Worm (Caenorhabditis elegans): ENCODE data around the gene fbxb-50.

DNA sequence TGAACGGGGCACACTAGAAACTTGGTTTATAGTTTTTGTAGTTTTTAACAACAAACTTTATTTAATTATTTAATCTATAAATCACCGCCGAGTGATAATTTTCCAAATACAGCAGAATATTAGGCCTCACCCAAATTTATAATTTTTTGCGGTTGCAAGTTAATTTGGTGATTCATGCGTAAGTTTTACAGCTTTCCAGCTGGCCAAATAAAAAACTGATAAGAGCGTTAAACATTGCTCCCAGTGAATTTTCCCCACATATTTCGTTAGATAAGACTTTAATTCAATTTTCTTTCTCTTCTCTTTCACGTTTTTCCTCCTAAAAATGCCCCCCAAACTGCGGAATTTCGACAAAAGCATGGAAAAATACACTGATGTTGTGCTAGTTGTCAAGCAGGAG, 45.3 kb downstream of the fbxb-50 start, which contains the start of gene bath-47:
- TF ChIP-seq nhr-237 (tag; optimal IDR thresholded peaks at IDR 0.05) (no peak), nhr-76 (tag; optimal IDR thresholded peaks at IDR 0.05) (no peak), elt-3 (tag; optimal IDR thresholded peaks at IDR 0.05) (no peak), sem-2 (GFP tag; optimal IDR thresholded peaks at IDR 0.05) (no peak), ceh-39 (tag; optimal IDR thresholded peaks at IDR 0.05) (no peak), snpc-4 (tag; optimal IDR thresholded peaks at IDR 0.05) (no peak)

All from whole organism, mixed stage, embryonic.